Worm (Caenorhabditis elegans) whole organism, early embryonic: ENCODE data around the gene pqn-54.

ENCODE experiments used
- B0310.2 ChIP-seq: sonication (generic microtip); optimal IDR thresholded peaks from 2 replicates; lab custom pipeline; 2016; ENCODE audit warnings: mild to moderate bottlenecking, missing genetic modification characterization, missing compliant biosample characterization
- F13C5.2 ChIP-seq: sonication (generic microtip); optimal IDR thresholded peaks from 2 replicates; lab custom pipeline; 2017; ENCODE audit warnings: mild to moderate bottlenecking, missing genetic modification characterization, inconsistent platforms, missing compliant biosample characterization
- aly-1 ChIP-seq: sonication (generic microtip); optimal IDR thresholded peaks from 2 replicates; lab custom pipeline; 2016; ENCODE audit warnings: missing genetic modification characterization, missing compliant biosample characterization
- ama-1 ChIP-seq: fragments of 150-350 bp; optimal IDR thresholded peaks from 2 replicates; lab custom pipeline; 2014
- ceh-13 ChIP-seq: fragments of 200-800 bp; sonication (Bioruptor generic); optimal IDR thresholded peaks from 2 replicates; lab custom pipeline; 2018; ENCODE audit warnings: mild to moderate bottlenecking, missing genetic modification characterization, missing compliant biosample characterization
- ceh-36 ChIP-seq: sonication (generic microtip); optimal IDR thresholded peaks from 2 replicates; lab custom pipeline; 2016; ENCODE audit warnings: missing genetic modification characterization, inconsistent platforms, missing compliant biosample characterization
- ets-7 ChIP-seq: sonication (generic microtip); optimal IDR thresholded peaks from 2 replicates; lab custom pipeline; 2016; ENCODE audit warnings: missing genotype, missing genetic modification characterization, missing compliant biosample characterization
- flt-1 ChIP-seq: fragments of 200-800 bp; sonication (Bioruptor generic); IDR thresholded peaks from 2 replicates; pipeline ENCODE4 v1.3.6; 2022; ENCODE audit warnings: missing genetic modification characterization, missing compliant biosample characterization
- hmbx-1 ChIP-seq: sonication (generic microtip); optimal IDR thresholded peaks from 2 replicates; lab custom pipeline; 2016; ENCODE audit warnings: mild to moderate bottlenecking, missing genetic modification characterization, missing compliant biosample characterization
- hmg-4 ChIP-seq: fragments of 200-800 bp; sonication (Bioruptor generic); optimal IDR thresholded peaks from 2 replicates; lab custom pipeline; 2018; ENCODE audit warnings: mild to moderate bottlenecking, missing genetic modification characterization, missing compliant biosample characterization
- hnd-1 ChIP-seq: sonication (generic microtip); optimal IDR thresholded peaks from 2 replicates; lab custom pipeline; 2016; ENCODE audit warnings: missing genetic modification characterization, missing compliant biosample characterization
- pes-1 ChIP-seq: fragments of 200-800 bp; sonication (Bioruptor generic); IDR thresholded peaks from 2 replicates; pipeline ENCODE4 v1.3.6; 2022; ENCODE audit warnings: missing genetic modification reagents, missing genetic modification characterization, missing compliant biosample characterization
- scrt-1 ChIP-seq: fragments of 200-800 bp; sonication (Bioruptor generic); IDR thresholded peaks from 2 replicates; pipeline ENCODE4 v1.3.6; 2022; ENCODE audit warnings: missing genetic modification characterization, missing compliant biosample characterization
- sea-1 ChIP-seq: fragments of 200-800 bp; sonication (Bioruptor generic); conservative IDR thresholded peaks from 2 replicates; pipeline ENCODE4 v1.3.6; 2022; ENCODE audit warnings: missing genetic modification characterization, missing compliant biosample characterization
- tbx-11 ChIP-seq: fragments of 200-800 bp; sonication (Bioruptor generic); IDR thresholded peaks from 2 replicates; pipeline ENCODE4 v1.3.6; 2022; ENCODE audit warnings: missing genetic modification characterization, missing compliant biosample characterization
- tbx-37 ChIP-seq: fragments of 200-800 bp; sonication (Bioruptor generic); conservative IDR thresholded peaks from 2 replicates; pipeline ENCODE4 v1.3.6; 2022; ENCODE audit warnings: missing genetic modification reagents, missing genetic modification characterization, missing compliant biosample characterization
- tra-4 ChIP-seq: sonication (generic microtip); optimal IDR thresholded peaks from 2 replicates; lab custom pipeline; 2017; ENCODE audit warnings: missing genetic modification characterization, missing compliant biosample characterization

The pqn-54 gene

DNA sequence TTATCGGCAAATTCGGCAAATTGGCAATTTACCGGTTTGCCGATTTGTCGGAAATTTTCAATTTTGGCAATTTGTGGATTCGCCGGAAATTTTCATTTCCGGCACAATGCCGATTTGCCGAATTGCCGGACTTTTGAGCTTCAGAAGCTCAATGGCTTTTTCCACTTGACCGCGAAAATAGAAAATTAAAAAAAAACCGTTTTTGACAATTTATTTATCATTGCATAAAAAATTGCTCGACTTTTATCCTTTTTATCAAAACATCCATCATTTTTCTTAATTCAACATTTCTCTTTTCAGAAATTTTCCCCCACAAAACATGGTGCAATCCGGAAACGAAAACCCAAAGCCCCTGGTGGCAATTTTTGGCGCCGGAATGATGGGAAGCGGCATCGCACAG, 4.7 kb upstream of the pqn-54 start, which contains the start of gene hacd-1:
Gene hacd-1, plus strand, starts transcription at position 301 of the 400 bp plus-strand sequence.
- TF ChIP-seq ceh-13 (GFP tag; lab: Kevin White, UChicago) = no peak

ce11 chrV:1465932-1466331, 1.1 kb downstream of the pqn-54 start:
- TF ChIP-seq flt-1 (GFP tag; lab: Robert Waterston, UW) (no peak), tbx-11 (GFP tag; lab: Robert Waterston, UW) (no peak), tbx-37 (no peak), aly-1 (tag; lab: Kevin White, UChicago) (no peak), ceh-36 (no peak), F13C5.2 (tag; lab: Kevin White, UChicago) (no peak), ets-7 (tag; lab: Kevin White, UChicago) (no peak), hmbx-1 (tag; lab: Kevin White, UChicago) (no peak), sea-1 (GFP tag; lab: Robert Waterston, UW) (no peak), pes-1 (GFP tag; lab: Robert Waterston, UW) (no peak), tra-4 (no peak), ceh-13 (GFP tag; lab: Kevin White, UChicago) (no peak)

- no peak for TF ChIP-seq flt-1 (GFP tag; lab: Robert Waterston, UW)
- TF ChIP-seq scrt-1 (GFP tag; lab: Robert Waterston, UW) = no peak
- TF ChIP-seq ama-1 = no peak
- TF ChIP-seq F13C5.2 (tag; lab: Kevin White, UChicago) = no peak
- no peak for TF ChIP-seq tbx-11 (GFP tag; lab: Robert Waterston, UW)
These were observed 2.2 kb downstream of the pqn-54 start for ce11 chrV:1466949-1467348.

DNA sequence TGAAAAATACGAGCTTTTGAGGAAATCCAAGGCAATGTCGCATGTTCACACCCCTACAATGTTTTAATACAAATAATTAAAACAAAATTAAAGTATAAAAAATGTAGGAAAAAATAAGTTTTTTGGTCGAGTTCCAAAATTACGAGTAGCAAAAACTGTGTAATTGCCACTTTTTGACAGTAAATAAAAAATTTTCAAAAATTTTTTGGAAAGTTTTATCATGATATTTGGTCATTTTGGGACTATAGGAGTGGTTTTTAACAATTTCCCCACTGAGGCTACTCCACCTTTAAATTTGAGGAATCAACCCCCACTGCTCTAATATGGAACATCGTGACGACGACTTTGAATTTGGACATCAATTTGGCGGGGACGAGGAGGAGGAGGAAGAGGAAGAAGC, 2.7 kb downstream of the pqn-54 start, which contains the start of gene gid-8:
Gene gid-8, plus strand, starts transcription at position 301 of the 400 bp plus-strand sequence.
- no peak for TF ChIP-seq ceh-36
- no peak for TF ChIP-seq hmbx-1 (tag; lab: Kevin White, UChicago)
- no peak for TF ChIP-seq hnd-1
- no peak for TF ChIP-seq sea-1 (GFP tag; lab: Robert Waterston, UW)
- TF ChIP-seq B0310.2 (tag; lab: Kevin White, UChicago) = no peak
- TF ChIP-seq F13C5.2 (tag; lab: Kevin White, UChicago) = no peak
- TF ChIP-seq scrt-1 (GFP tag; lab: Robert Waterston, UW) = no peak
- TF ChIP-seq tbx-37 = no peak
- no peak for TF ChIP-seq pes-1 (GFP tag; lab: Robert Waterston, UW)
- TF ChIP-seq ceh-13 (GFP tag; lab: Kevin White, UChicago) = no peak
- no peak for TF ChIP-seq ets-7 (tag; lab: Kevin White, UChicago)
- no peak for TF ChIP-seq tbx-11 (GFP tag; lab: Robert Waterston, UW)
- TF ChIP-seq tra-4 = no peak
- no peak for TF ChIP-seq flt-1 (GFP tag; lab: Robert Waterston, UW)
- TF ChIP-seq aly-1 (tag; lab: Kevin White, UChicago) = no peak

- TF ChIP-seq pes-1 (GFP tag; lab: Robert Waterston, UW) (no peak), hnd-1 (no peak), ama-1 (no peak), B0310.2 (tag; lab: Kevin White, UChicago) (no peak), sea-1 (GFP tag; lab: Robert Waterston, UW) (no peak), scrt-1 (GFP tag; lab: Robert Waterston, UW) (no peak), ets-7 (tag; lab: Kevin White, UChicago) (no peak), ceh-13 (GFP tag; lab: Kevin White, UChicago) (no peak), aly-1 (tag; lab: Kevin White, UChicago) (no peak), tbx-37 (no peak), hmg-4 (no peak), hmbx-1 (tag; lab: Kevin White, UChicago) (no peak), F13C5.2 (tag; lab: Kevin White, UChicago) (no peak)
These were observed 4.1 kb downstream of the pqn-54 start for ce11 chrV:1468905-1469304.

DNA sequence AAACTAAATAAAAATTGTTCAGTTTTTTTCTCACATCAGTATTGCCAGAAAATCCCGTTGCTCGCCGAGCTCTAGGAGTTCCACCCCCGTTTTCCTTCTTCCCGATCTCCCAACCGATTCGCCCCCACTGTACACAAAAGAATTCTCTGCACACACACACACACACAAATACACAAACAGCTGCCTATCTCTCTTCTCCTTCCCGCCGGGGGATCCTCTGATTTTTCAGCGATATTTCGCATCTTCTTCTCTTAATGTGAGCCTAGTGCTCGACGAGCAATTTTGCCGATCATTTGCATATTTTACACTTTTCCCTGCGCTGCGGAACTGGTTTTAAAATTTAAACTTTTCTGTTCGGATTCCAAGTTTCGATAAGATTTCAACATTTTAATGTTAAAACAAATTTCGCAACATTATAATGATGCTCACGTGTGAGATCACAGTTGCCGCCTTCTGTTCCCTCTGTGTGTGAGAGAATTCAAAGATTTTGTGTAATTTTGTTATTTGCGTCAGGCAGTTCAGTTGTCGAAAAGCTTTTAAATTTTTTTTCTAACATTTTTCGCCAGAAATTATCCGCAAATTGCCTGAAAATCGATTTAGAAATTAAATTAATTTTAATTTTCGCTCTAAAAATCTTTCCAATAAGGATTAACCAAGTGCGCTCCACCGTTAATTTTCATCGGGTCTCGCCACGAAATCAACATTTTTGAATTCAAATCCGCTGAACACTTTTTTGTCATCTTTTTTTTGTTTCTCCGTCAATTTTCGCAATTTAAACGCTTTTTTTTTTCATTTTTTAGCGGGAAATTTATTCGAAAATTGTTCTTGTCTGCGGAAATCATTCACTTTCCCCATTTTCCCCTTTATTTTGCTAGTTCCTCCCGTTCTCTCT, 6.5 kb downstream of the pqn-54 start:
- TF ChIP-seq ceh-36 (peak; percentile 6), hmg-4 (peak; percentile 46), ama-1 (no peak)

DNA sequence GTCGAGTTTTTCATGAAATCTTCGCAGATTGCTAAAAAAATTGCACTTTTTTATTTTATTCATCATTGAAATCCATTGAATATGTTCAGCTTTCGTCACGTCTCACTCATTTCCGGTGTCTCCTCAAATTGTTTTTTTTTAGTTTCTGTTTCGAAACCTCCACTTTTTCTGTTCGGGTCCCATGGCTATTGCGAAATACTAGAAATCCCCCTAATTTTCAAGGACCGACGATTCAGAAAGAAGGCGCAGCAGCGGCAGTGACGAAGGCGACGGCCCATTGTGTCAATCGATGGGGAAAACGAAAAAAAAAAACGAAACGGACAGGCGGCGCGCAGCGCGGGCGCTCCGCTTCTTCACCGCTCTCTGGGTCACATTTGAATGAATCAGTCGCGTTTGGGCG, 7.2 kb downstream of the pqn-54 start:
- TF ChIP-seq flt-1 (GFP tag; lab: Robert Waterston, UW) = no peak
- TF ChIP-seq pes-1 (GFP tag; lab: Robert Waterston, UW) = no peak
- no peak for TF ChIP-seq tbx-37
- TF ChIP-seq tra-4 = no peak
- no peak for TF ChIP-seq B0310.2 (tag; lab: Kevin White, UChicago)
- no peak for TF ChIP-seq ceh-13 (GFP tag; lab: Kevin White, UChicago)
- TF ChIP-seq sea-1 (GFP tag; lab: Robert Waterston, UW) = no peak
- no peak for TF ChIP-seq scrt-1 (GFP tag; lab: Robert Waterston, UW)
- no peak for TF ChIP-seq aly-1 (tag; lab: Kevin White, UChicago)
- TF ChIP-seq tbx-11 (GFP tag; lab: Robert Waterston, UW) = no peak
- TF ChIP-seq ama-1 = no peak
- TF ChIP-seq F13C5.2 (tag; lab: Kevin White, UChicago) = no peak

ce11 chrV:1472569-1472968, 7.8 kb downstream of the pqn-54 start:
- TF ChIP-seq hmg-4 = peak; percentile 24
- no peak for TF ChIP-seq F13C5.2 (tag; lab: Kevin White, UChicago)
